Fruit fly (Drosophila melanogaster): ENCODE data around the gene vilya.

Gene vilya

dm6 chrX:2749693-2750092, 23.2 kb downstream of the vilya start (continued):
- TF ChIP-seq lov (optimal IDR thresholded peaks at IDR 0.05) (no peak), lov (GFP tag; IDR thresholded peaks at IDR 0.05) (no peak), lab (GFP tag; optimal IDR thresholded peaks at IDR 0.05) (peak; percentile 18), CG32532 (GFP tag; IDR thresholded peaks at IDR 0.05) (peak; percentile 21; the same call in 1 of the 2 replicates), CG6175 (GFP tag; IDR thresholded peaks at IDR 0.05) (no peak), gem (tag; optimal IDR thresholded peaks at IDR 0.05) (peak; percentile 21), bbx (GFP tag; IDR thresholded peaks at IDR 0.05; ENCODE audit: partially characterized antibody) (no peak), Spps (tag; optimal IDR thresholded peaks at IDR 0.05) (no peak), CG11560 (tag; IDR thresholded peaks at IDR 0.05) (no peak), sr (GFP tag; IDR thresholded peaks at IDR 0.05) (no peak), ato (GFP tag; IDR thresholded peaks at IDR 0.05; ENCODE audit: partially characterized antibody) (no peak), CG11723 (GFP tag; optimal IDR thresholded peaks at IDR 0.05) (no peak), ttk (GFP tag; IDR thresholded peaks at IDR 0.05) (no peak), CG31365 (tag; optimal IDR thresholded peaks at IDR 0.05) (no peak), CG6654 (GFP tag; optimal IDR thresholded peaks at IDR 0.05) (no peak), HLH3B (GFP tag; IDR thresholded peaks at IDR 0.05) (peak; percentile 28; the same call in 1 of the 2 replicates), p53 (GFP tag; optimal IDR thresholded peaks at IDR 0.05) (no peak), dmrt11E (tag; optimal IDR thresholded peaks at IDR 0.05) (no peak), CG15011 (GFP tag; optimal IDR thresholded peaks at IDR 0.05) (no peak), CG10209 (GFP tag; optimal IDR thresholded peaks at IDR 0.05) (no peak), CG15696 (tag; optimal IDR thresholded peaks at IDR 0.05) (no peak), tna (GFP tag; IDR thresholded peaks at IDR 0.05; ENCODE audit: partially characterized antibody) (no peak), CG10366 (GFP tag; IDR thresholded peaks at IDR 0.05) (no peak), klu (GFP tag; IDR thresholded peaks at IDR 0.05) (no peak), eyg (GFP tag; optimal IDR thresholded peaks at IDR 0.05) (no peak), NC2β (GFP tag; optimal IDR thresholded peaks at IDR 0.05) (no peak), knrl (GFP tag; IDR thresholded peaks at IDR 0.05; ENCODE audit: partially characterized antibody) (no peak), Med (GFP tag) (peak; percentile 63), CG8281 (tag; optimal IDR thresholded peaks at IDR 0.05) (no peak), cato (GFP tag; optimal IDR thresholded peaks at IDR 0.05; ENCODE audit: borderline replicate concordance) (no peak), Gug (GFP tag; IDR thresholded peaks at IDR 0.05) (no peak), CG18599 (GFP tag; optimal IDR thresholded peaks at IDR 0.05) (peak; percentile 52), CG15269 (tag; optimal IDR thresholded peaks at IDR 0.05) (no peak), dysf (GFP tag; IDR thresholded peaks at IDR 0.05) (peak; percentile 42; the same call in 1 of the 3 replicates), B-H1 (GFP tag; IDR thresholded peaks at IDR 0.05) (no peak), CG17186 (GFP tag; optimal IDR thresholded peaks at IDR 0.05) (no peak), ap (GFP tag; IDR thresholded peaks at IDR 0.05) (no peak), Chrac-16 (GFP tag; optimal IDR thresholded peaks at IDR 0.05) (no peak), CG7786 (GFP tag; optimal IDR thresholded peaks at IDR 0.05) (no peak), CG2678 (tag; optimal IDR thresholded peaks at IDR 0.05) (peak; percentile 35), CG4328 (GFP tag; optimal IDR thresholded peaks at IDR 0.05) (no peak), E2f1 (GFP tag; IDR thresholded peaks at IDR 0.05) (no peak), Nf-YC (tag; optimal IDR thresholded peaks at IDR 0.05) (no peak), CG30431 (GFP tag; optimal IDR thresholded peaks at IDR 0.05) (no peak), da (GFP tag; optimal IDR thresholded peaks at IDR 0.05) (no peak), lilli (GFP tag; optimal IDR thresholded peaks at IDR 0.05) (peak; percentile 5), CG4360 (GFP tag; IDR thresholded peaks at IDR 0.05) (no peak), CG11504 (tag; optimal IDR thresholded peaks at IDR 0.05) (peak; percentile 38), cas (GFP tag; IDR thresholded peaks at IDR 0.05) (no peak), slbo (GFP tag; IDR thresholded peaks at IDR 0.05) (peak; percentile 52; the same call in 1 of the 2 replicates), otp (GFP tag; IDR thresholded peaks at IDR 0.05) (no peak), CG33557 (GFP tag; optimal IDR thresholded peaks at IDR 0.05) (no peak)
